Fruit fly (Drosophila melanogaster): ENCODE data around the gene CG3842.

Gene CG3842

DNA sequence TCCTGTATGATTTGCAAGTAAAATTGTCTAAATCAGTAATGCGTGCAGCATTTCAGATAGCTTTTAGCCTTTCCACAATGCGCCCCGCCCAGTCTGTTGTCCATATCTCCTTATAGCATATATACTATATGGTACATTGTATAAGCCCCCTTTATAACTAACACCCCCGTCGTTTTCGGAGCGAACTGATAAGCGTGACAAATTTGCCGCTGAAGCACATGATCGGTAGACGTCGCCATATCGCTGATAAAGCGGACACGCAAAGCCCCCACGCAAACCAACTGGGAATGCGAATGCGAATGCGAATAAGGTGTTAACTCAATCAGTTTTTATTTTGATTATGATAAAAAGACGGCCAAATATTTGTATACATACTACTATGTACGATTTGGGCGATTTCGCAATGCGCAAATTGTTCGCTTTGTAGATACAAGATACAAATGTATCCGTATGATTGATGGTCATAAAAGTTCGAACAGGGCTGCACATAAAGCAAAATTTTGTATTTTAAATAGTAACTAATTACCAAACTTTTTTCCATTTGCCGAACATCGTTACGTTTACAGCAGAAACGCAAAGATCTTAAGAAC is 17.6 kb downstream of the CG3842 start:
- TF ChIP-seq Neu2 (GFP tag; optimal IDR thresholded peaks at IDR 0.05; ENCODE audit: borderline replicate concordance) (no peak), ind (GFP tag; optimal IDR thresholded peaks at IDR 0.05) (no peak), mirr (GFP tag; optimal IDR thresholded peaks at IDR 0.05) (peak; percentile 86), Dref (GFP tag; IDR thresholded peaks at IDR 0.05) (no peak), da (GFP tag; optimal IDR thresholded peaks at IDR 0.05) (no peak), CG5245 (GFP tag; optimal IDR thresholded peaks at IDR 0.05) (no peak), CG16813 (GFP tag; IDR thresholded peaks at IDR 0.05; ENCODE audit: partially characterized antibody) (no peak), CG13624 (GFP tag; optimal IDR thresholded peaks at IDR 0.05) (no peak), CG2678 (tag; optimal IDR thresholded peaks at IDR 0.05) (peak; percentile 6), CG34376 (GFP tag; optimal IDR thresholded peaks at IDR 0.05) (peak; percentile 55), CG1647 (GFP tag; optimal IDR thresholded peaks at IDR 0.05) (no peak), GATAe (GFP tag; conservative IDR thresholded peaks at IDR 0.05) (peak; percentile 45; the same call in 1 of the 2 replicates), sima (GFP tag; optimal IDR thresholded peaks at IDR 0.05) (no peak), stc (GFP tag; IDR thresholded peaks at IDR 0.05) (no peak), hth (optimal IDR thresholded peaks at IDR 0.05) (no peak), CG12769 (tag; optimal IDR thresholded peaks at IDR 0.05) (no peak), CG4617 (GFP tag; optimal IDR thresholded peaks at IDR 0.05; ENCODE audit: borderline replicate concordance) (no peak), sd (tag; optimal IDR thresholded peaks at IDR 0.05) (peak; percentile 46), gt (GFP tag; IDR thresholded peaks at IDR 0.05) (no peak), CG10543 (GFP tag; optimal IDR thresholded peaks at IDR 0.05) (peak; percentile 39), pita (GFP tag; optimal IDR thresholded peaks at IDR 0.05) (no peak), zf30C (GFP tag; optimal IDR thresholded peaks at IDR 0.05) (no peak), CkIIα-i1 (GFP tag; IDR thresholded peaks at IDR 0.05) (no peak), cwo (GFP tag; optimal IDR thresholded peaks at IDR 0.05) (peak; percentile 70), CG13287 (GFP tag; IDR thresholded peaks at IDR 0.05; ENCODE audit: partially characterized antibody) (no peak), Pdp1 (GFP tag; optimal IDR thresholded peaks at IDR 0.05) (peak in 1 of 2 experiments; percentile 73), CG9215 (GFP tag; IDR thresholded peaks at IDR 0.05) (no peak), lab (GFP tag; optimal IDR thresholded peaks at IDR 0.05) (peak; percentile 34), CoRest (tag; optimal IDR thresholded peaks at IDR 0.05) (no peak), CG12659 (GFP tag; optimal IDR thresholded peaks at IDR 0.05) (no peak), tna (GFP tag; IDR thresholded peaks at IDR 0.05; ENCODE audit: partially characterized antibody) (no peak), CG8290 (GFP tag; optimal IDR thresholded peaks at IDR 0.05) (no peak), CG8290 (tag; optimal IDR thresholded peaks at IDR 0.05) (peak in 1 of 2 experiments; percentile 4), sug (tag; optimal IDR thresholded peaks at IDR 0.05) (peak; percentile 99), ken (GFP tag; IDR thresholded peaks at IDR 0.05) (no peak), HmgZ (tag; optimal IDR thresholded peaks at IDR 0.05) (peak; percentile 12), Med (GFP tag) (peak; percentile 51), sens (GFP tag) (peak; percentile 41), rib (GFP tag; IDR thresholded peaks at IDR 0.05) (peak; percentile 9; the same call in 1 of the 2 replicates), CG31224 (GFP tag; IDR thresholded peaks at IDR 0.05) (peak; percentile 11; the same call in 1 of the 2 replicates), CG2199 (GFP tag; IDR thresholded peaks at IDR 0.05) (no peak), Dip3 (GFP tag; optimal IDR thresholded peaks at IDR 0.05) (no peak), CG4424 (GFP tag; optimal IDR thresholded peaks at IDR 0.05) (no peak), CG3281 (GFP tag; optimal IDR thresholded peaks at IDR 0.05) (peak; percentile 6), NfI (GFP tag; optimal IDR thresholded peaks at IDR 0.05) (no peak), Hr78 (GFP tag; optimal IDR thresholded peaks at IDR 0.05) (no peak), exex (tag; optimal IDR thresholded peaks at IDR 0.05) (peak; percentile 65), Spps (tag; optimal IDR thresholded peaks at IDR 0.05) (no peak), CG18599 (GFP tag; optimal IDR thresholded peaks at IDR 0.05) (no peak), slou (GFP tag; optimal IDR thresholded peaks at IDR 0.05) (no peak)

All from whole organism, embryonic.